Fruit fly (Drosophila melanogaster) whole organism, embryonic: ENCODE results near the gene Kal1.

Experiments
- Adf1 ChIP-seq: fragments of 200-800 bp; sonication (Bioruptor generic); IDR thresholded peaks from 2 replicates; pipeline ENCODE4 v1.3.6; 2022; ENCODE audit warnings: missing biosample characterization, missing genetic modification characterization
- Aef1 ChIP-seq: fragments of 200-800 bp; sonication (Bioruptor generic); IDR thresholded peaks from 3 replicates; pipeline ENCODE4 v1.3.6; 2022; ENCODE audit warnings: missing biosample characterization, missing genetic modification characterization
- Antp ChIP-seq: fragments of 200-800 bp; sonication (Bioruptor generic); optimal IDR thresholded peaks from 3 replicates; lab custom pipeline; 2016; ENCODE audit warnings: missing biosample characterization, missing genetic modification characterization
- B-H2 ChIP-seq: fragments of 200-800 bp; sonication (Bioruptor generic); optimal IDR thresholded peaks from 2 replicates; lab custom pipeline; 2018; ENCODE audit warnings: missing biosample characterization, mild to moderate bottlenecking, missing genetic modification characterization
- Bdp1 ChIP-seq: fragments of 200-800 bp; sonication (Bioruptor generic); optimal IDR thresholded peaks from 3 replicates; lab custom pipeline; 2016; ENCODE audit warnings: missing biosample characterization, missing genetic modification characterization
- CG10147 ChIP-seq: fragments of 200-800 bp; sonication (Bioruptor generic); optimal IDR thresholded peaks from 2 replicates; lab custom pipeline; 2019; ENCODE audit warnings: missing biosample characterization, mild to moderate bottlenecking, missing genetic modification characterization, moderate library complexity
- CG10543 ChIP-seq: fragments of 200-800 bp; sonication (Bioruptor generic); optimal IDR thresholded peaks from 3 replicates; lab custom pipeline; 2017; ENCODE audit warnings: missing biosample characterization, mild to moderate bottlenecking, missing genetic modification characterization, moderate library complexity
- CG12219 ChIP-seq: fragments of 200-800 bp; sonication (Bioruptor generic); optimal IDR thresholded peaks from 3 replicates; lab custom pipeline; 2018; ENCODE audit warnings: missing biosample characterization, mild to moderate bottlenecking, missing genetic modification characterization
- CG12659 ChIP-seq: fragments of 200-800 bp; sonication (Bioruptor generic); optimal IDR thresholded peaks from 3 replicates; lab custom pipeline; 2017; ENCODE audit warnings: mild to moderate bottlenecking, missing biosample characterization, missing genetic modification reagents, missing genetic modification characterization
- CG13287 ChIP-seq: fragments of 200-800 bp; sonication (Bioruptor generic); IDR thresholded peaks from 2 replicates; pipeline ENCODE4 v1.3.6; 2022; ENCODE audit warnings: missing biosample characterization, missing genetic modification characterization; ENCODE audit not compliant: partially characterized antibody
- CG14441 ChIP-seq: fragments of 200-800 bp; sonication (Bioruptor generic); IDR thresholded peaks from 2 replicates; pipeline ENCODE4 v1.3.6; 2022; ENCODE audit warnings: missing biosample characterization, missing genetic modification characterization
- CG14860 ChIP-seq: fragments of 200-800 bp; sonication (Bioruptor generic); IDR thresholded peaks from 3 replicates; pipeline ENCODE4 v1.3.6; 2022; ENCODE audit warnings: missing biosample characterization, missing genetic modification characterization; ENCODE audit not compliant: partially characterized antibody
- CG15011 ChIP-seq: fragments of 200-800 bp; sonication (Bioruptor generic); optimal IDR thresholded peaks from 3 replicates; lab custom pipeline; 2018; ENCODE audit warnings: missing biosample characterization, mild to moderate bottlenecking, missing genetic modification characterization
- CG18764 ChIP-seq: fragments of 200-800 bp; sonication (Bioruptor generic); optimal IDR thresholded peaks from 3 replicates; lab custom pipeline; 2016; ENCODE audit warnings: missing biosample characterization, missing genetic modification characterization
- CG2712 ChIP-seq: fragments of 200-800 bp; optimal IDR thresholded peaks from 3 replicates; lab custom pipeline; 2019; ENCODE audit warnings: missing biosample characterization, mild to moderate bottlenecking, missing genetic modification characterization, moderate library complexity
- CG2889 ChIP-seq: fragments of 200-800 bp; sonication (Bioruptor generic); IDR thresholded peaks from 3 replicates; pipeline ENCODE4 v1.3.6; 2022; ENCODE audit warnings: missing biosample characterization, missing genetic modification characterization
- CG3163 ChIP-seq: fragments of 200-800 bp; sonication (Bioruptor generic); optimal IDR thresholded peaks from 3 replicates; lab custom pipeline; 2016; ENCODE audit warnings: missing biosample characterization, missing genetic modification characterization
- CG4282 ChIP-seq: fragments of 200-800 bp; sonication (Bioruptor generic); optimal IDR thresholded peaks from 2 replicates; lab custom pipeline; 2016; ENCODE audit warnings: missing biosample characterization, missing genetic modification characterization
- CG4820 ChIP-seq: fragments of 200-800 bp; sonication (Bioruptor generic); optimal IDR thresholded peaks from 3 replicates; lab custom pipeline; 2016; ENCODE audit warnings: missing biosample characterization, missing genetic modification characterization
- CG4854 ChIP-seq: fragments of 200-800 bp; sonication (Bioruptor generic); optimal IDR thresholded peaks from 2 replicates; lab custom pipeline; 2016; ENCODE audit warnings: missing biosample characterization, missing genetic modification characterization, inconsistent platforms
- CG7357 ChIP-seq: fragments of 200-800 bp; sonication (Bioruptor generic); IDR thresholded peaks from 3 replicates; pipeline ENCODE4 v1.3.6; 2022; ENCODE audit warnings: missing biosample characterization, missing genetic modification characterization
- CG8290 ChIP-seq, 3 experiments: fragments of 200-800 bp; sonication (Bioruptor generic); optimal IDR thresholded peaks; 2 replicates each; lab custom pipeline; 2016 to 2019; ENCODE audit warnings: missing biosample characterization in 3 of 3, missing genetic modification characterization in 3 of 3, mild to moderate bottlenecking in 2 of 3, moderate library complexity in 1 of 3
- CG8388 ChIP-seq: fragments of 200-800 bp; sonication (Bioruptor generic); optimal IDR thresholded peaks from 2 replicates; lab custom pipeline; 2019; ENCODE audit warnings: missing biosample characterization, mild to moderate bottlenecking, missing genetic modification characterization, moderate library complexity
- Camta ChIP-seq: fragments of 200-800 bp; sonication (Bioruptor generic); optimal IDR thresholded peaks from 2 replicates; lab custom pipeline; 2016; ENCODE audit warnings: missing biosample characterization, missing genetic modification characterization
- Chrac-16 ChIP-seq: fragments of 200-800 bp; sonication (Bioruptor generic); optimal IDR thresholded peaks from 3 replicates; lab custom pipeline; 2016; ENCODE audit warnings: missing biosample characterization, missing genetic modification characterization
- CoRest ChIP-seq: fragments of 200-800 bp; sonication (Bioruptor generic); optimal IDR thresholded peaks from 3 replicates; lab custom pipeline; 2018; ENCODE audit warnings: missing biosample characterization, mild to moderate bottlenecking, missing genetic modification characterization, moderate library complexity
- Dbx ChIP-seq: fragments of 200-800 bp; sonication (Bioruptor generic); IDR thresholded peaks from 3 replicates; pipeline ENCODE4 v1.3.6; 2022; ENCODE audit warnings: missing biosample characterization, missing genetic modification characterization
- E2f2 ChIP-seq: fragments of 200-800 bp; sonication (Bioruptor generic); IDR thresholded peaks from 2 replicates; pipeline ENCODE4 v1.3.6; 2022; ENCODE audit warnings: missing biosample characterization, missing genetic modification characterization
- Gug ChIP-seq: fragments of 200-800 bp; sonication (Bioruptor generic); IDR thresholded peaks from 4 replicates; pipeline ENCODE4 v1.3.6; 2022; ENCODE audit warnings: missing biosample characterization, missing genetic modification characterization
- HLH4C ChIP-seq: fragments of 200-800 bp; sonication (Bioruptor generic); IDR thresholded peaks from 3 replicates; pipeline ENCODE4 v1.3.6; 2022; ENCODE audit warnings: missing biosample characterization, missing genetic modification characterization; ENCODE audit not compliant: partially characterized antibody
- HLH54F ChIP-seq: fragments of 200-800 bp; sonication (Bioruptor generic); optimal IDR thresholded peaks from 3 replicates; lab custom pipeline; 2016; ENCODE audit warnings: missing biosample characterization, missing genetic modification characterization
- Hr51 ChIP-seq, 2 experiments: fragments of 200-800 bp; sonication (Bioruptor generic); optimal IDR thresholded peaks; 2 replicates in 1 of 2; 3 replicates in 1 of 2; lab custom pipeline; 2016 to 2018; ENCODE audit warnings: missing biosample characterization in 2 of 2, missing genetic modification characterization in 2 of 2, mild to moderate bottlenecking in 1 of 2, moderate library complexity in 1 of 2
- Meics ChIP-seq: fragments of 200-800 bp; sonication (Bioruptor generic); optimal IDR thresholded peaks from 2 replicates; lab custom pipeline; 2017; ENCODE audit warnings: missing biosample characterization, mild to moderate bottlenecking, missing genetic modification characterization
- Nf-YC ChIP-seq: fragments of 200-800 bp; optimal IDR thresholded peaks from 3 replicates; lab custom pipeline; 2019; ENCODE audit warnings: missing biosample characterization, mild to moderate bottlenecking, missing genetic modification characterization, moderate library complexity
- Ptx1 ChIP-seq: fragments of 200-800 bp; sonication (Bioruptor generic); IDR thresholded peaks from 2 replicates; pipeline ENCODE4 v1.3.6; 2022; ENCODE audit warnings: missing biosample characterization, missing genetic modification characterization
- Rfx ChIP-seq: fragments of 200-800 bp; sonication (Bioruptor generic); IDR thresholded peaks from 2 replicates; pipeline ENCODE4 v1.3.6; 2022; ENCODE audit warnings: missing biosample characterization, missing genetic modification characterization
- ci ChIP-seq: fragments of 200-800 bp; sonication (Bioruptor generic); IDR thresholded peaks from 3 replicates; pipeline ENCODE4 v1.3.6; 2022; ENCODE audit warnings: missing biosample characterization, missing genetic modification characterization
- crc ChIP-seq: fragments of 200-800 bp; sonication (Bioruptor generic); optimal IDR thresholded peaks from 2 replicates; lab custom pipeline; 2016; ENCODE audit warnings: missing biosample characterization, missing genetic modification characterization
- dmrt99B ChIP-seq: fragments of 200-800 bp; sonication (Bioruptor generic); optimal IDR thresholded peaks from 2 replicates; lab custom pipeline; 2018; ENCODE audit warnings: missing biosample characterization, mild to moderate bottlenecking, missing genetic modification characterization, moderate library complexity
- fd3F ChIP-seq: fragments of 200-800 bp; sonication (Bioruptor generic); optimal IDR thresholded peaks from 2 replicates; lab custom pipeline; 2018; ENCODE audit warnings: missing biosample characterization, mild to moderate bottlenecking, missing genetic modification characterization, moderate library complexity
- gro ChIP-seq: fragments of 200-800 bp; sonication (Bioruptor generic); optimal IDR thresholded peaks from 2 replicates; lab custom pipeline; 2016; ENCODE audit warnings: missing biosample characterization, missing genetic modification characterization
- kay ChIP-seq: fragments of 200-800 bp; sonication (Bioruptor generic); optimal IDR thresholded peaks from 2 replicates; lab custom pipeline; 2016; ENCODE audit warnings: missing biosample characterization, missing genetic modification characterization
- lmd ChIP-seq: fragments of 200-800 bp; sonication (Bioruptor generic); IDR thresholded peaks from 2 replicates; pipeline ENCODE4 v1.3.6; 2022; ENCODE audit warnings: missing biosample characterization, missing genetic modification characterization
- onecut ChIP-seq: fragments of 200-800 bp; sonication (Bioruptor generic); IDR thresholded peaks from 2 replicates; pipeline ENCODE4 v1.3.6; 2022; ENCODE audit warnings: missing biosample characterization, missing genetic modification characterization
- stc ChIP-seq: fragments of 200-800 bp; sonication (Bioruptor generic); IDR thresholded peaks from 2 replicates; pipeline ENCODE4 v1.3.6; 2022; ENCODE audit warnings: missing biosample characterization, missing genetic modification characterization
- stwl ChIP-seq: fragments of 200-800 bp; sonication (Bioruptor generic); optimal IDR thresholded peaks from 3 replicates; lab custom pipeline; 2018; ENCODE audit warnings: missing biosample characterization, mild to moderate bottlenecking, missing genetic modification characterization, moderate library complexity
- tin ChIP-seq: fragments of 200-800 bp; sonication (Bioruptor generic); optimal IDR thresholded peaks from 3 replicates; lab custom pipeline; 2016; ENCODE audit warnings: missing biosample characterization, missing genetic modification characterization
- vfl ChIP-seq: fragments of 200-800 bp; sonication (Bioruptor generic); optimal IDR thresholded peaks from 2 replicates; lab custom pipeline; 2016; ENCODE audit warnings: missing biosample characterization, missing genetic modification characterization
- zf30C ChIP-seq: fragments of 200-800 bp; sonication (Bioruptor generic); optimal IDR thresholded peaks from 3 replicates; lab custom pipeline; 2018; ENCODE audit warnings: missing biosample characterization, mild to moderate bottlenecking, missing genetic modification characterization
- zfh2 ChIP-seq: fragments of 200-800 bp; sonication (Bioruptor generic); optimal IDR thresholded peaks from 2 replicates; lab custom pipeline; 2016; ENCODE audit warnings: missing biosample characterization, missing genetic modification characterization

The Kal1 gene

dm6 chr3R:24169362-24169761 is 28.2 kb downstream of the Kal1 start, which contains the start of gene CG5510:
CG5510 (minus strand) TSS chr3R:24169562.
- TF ChIP-seq Aef1 (GFP tag; lab: Robert Waterston, UW) (peak; percentile 57; the same call in 2 of the 3 replicates), HLH4C (GFP tag; lab: Robert Waterston, UW) (peak; percentile 98), Camta (GFP tag; lab: Kevin White, UChicago) (peak; percentile 58), CG13287 (GFP tag; lab: Robert Waterston, UW) (peak; percentile 99), Meics (GFP tag; lab: Kevin White, UChicago) (peak; percentile 21), CG10147 (GFP tag; lab: Kevin White, UChicago) (peak; percentile 31), Chrac-16 (peak; percentile 38), zf30C (peak; percentile 94), Rfx (peak; percentile 81), onecut (GFP tag; lab: Robert Waterston, UW) (peak; percentile 39; the same call in 1 of the 2 replicates), E2f2 (GFP tag; lab: Robert Waterston, UW) (peak; percentile 95), HLH54F (peak; percentile 58), Gug (GFP tag; lab: Robert Waterston, UW) (peak; percentile 64; the same call in 2 of the 4 replicates), CG4282 (GFP tag; lab: Kevin White, UChicago) (no peak), CG8290 (GFP tag; optimal IDR thresholded peaks at IDR 0.05; lab: Kevin White, UChicago) (no peak), CG8290 (tag; optimal IDR thresholded peaks at IDR 0.05; lab: Kevin White, UChicago) (peak in 1 of 2 experiments; percentile 89), lmd (GFP tag; lab: Robert Waterston, UW) (peak; percentile 38; the same call in 1 of the 2 replicates), Nf-YC (tag; lab: Kevin White, UChicago) (peak; percentile 61), CG4820 (no peak), vfl (GFP tag; lab: Kevin White, UChicago) (peak; percentile 52), Hr51 (GFP tag; optimal IDR thresholded peaks at IDR 0.05; lab: Kevin White, UChicago) (peak in 1 of 2 experiments; percentile 56), fd3F (peak; percentile 1), CG8388 (GFP tag; lab: Kevin White, UChicago) (peak; percentile 28), CG3163 (GFP tag; lab: Kevin White, UChicago) (peak; percentile 45), Dbx (peak; percentile 84), CG14860 (GFP tag; lab: Robert Waterston, UW) (peak; percentile 96), CG4854 (GFP tag; lab: Kevin White, UChicago) (peak; percentile 40), zfh2 (GFP tag; lab: Kevin White, UChicago) (peak; percentile 66), CG10543 (peak; percentile 34), CG12659 (peak; percentile 80), Antp (GFP tag; lab: Kevin White, UChicago) (peak; percentile 65), CG12219 (no peak), ci (GFP tag; lab: Robert Waterston, UW) (peak; percentile 71; the same call in 2 of the 3 replicates), stwl (peak; percentile 89), CoRest (peak; percentile 62), stc (GFP tag; lab: Robert Waterston, UW) (no peak; the same call in 1 of the 2 replicates), CG18764 (peak; percentile 3), kay (GFP tag; lab: Kevin White, UChicago) (peak; percentile 87), gro (peak; percentile 86), CG14441 (0 out of 2 replicates have a peak, but pooled peaks have one; percentile 10), crc (GFP tag; lab: Kevin White, UChicago) (no peak), Adf1 (peak; percentile 38; the same call in 1 of the 2 replicates), CG2889 (0 out of 3 replicates have a peak, but pooled peaks have one; percentile 32), CG15011 (GFP tag; lab: Kevin White, UChicago) (no peak), Bdp1 (GFP tag; lab: Kevin White, UChicago) (peak; percentile 12), B-H2 (GFP tag; lab: Kevin White, UChicago) (peak; percentile 59), Ptx1 (peak; percentile 48; the same call in 1 of the 2 replicates), tin (GFP tag; lab: Kevin White, UChicago) (peak; percentile 66), dmrt99B (no peak), CG2712 (tag; lab: Kevin White, UChicago) (peak; percentile 76), CG7357 (GFP tag; lab: Robert Waterston, UW) (0 out of 3 replicates have a peak, but pooled peaks have one; percentile 32)
